Fruit fly (Drosophila melanogaster): Measurements from ENCODE around the gene Stip1.

Stip1 gene

DNA sequence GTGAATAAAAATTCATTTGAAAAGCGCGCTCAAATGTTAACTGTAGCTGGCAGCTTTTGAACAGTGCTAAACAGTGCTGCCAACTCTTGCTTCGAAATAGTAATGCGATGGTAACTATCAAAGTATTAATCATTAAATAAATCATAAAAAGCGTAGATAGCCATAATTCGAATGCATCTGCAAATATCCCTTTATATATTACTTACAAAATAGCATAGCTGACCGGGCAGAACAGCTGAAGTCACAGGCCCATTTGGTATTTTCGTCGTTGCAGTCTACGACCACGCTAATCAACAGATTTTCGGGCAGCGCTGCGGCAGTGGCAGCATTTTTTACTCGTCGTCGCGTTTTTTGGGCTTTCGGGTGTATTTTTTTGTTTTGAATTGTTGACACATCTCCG, 10.7 kb downstream of the Stip1 start, which contains the start of gene Plc21C (continued):
- TF ChIP-seq Hr78 (GFP tag; optimal IDR thresholded peaks at IDR 0.05) (no peak), CG32532 (GFP tag; IDR thresholded peaks at IDR 0.05) (peak; percentile 56; the same call in 1 of the 2 replicates), stc (GFP tag; IDR thresholded peaks at IDR 0.05) (no peak), CG9437 (GFP tag; optimal IDR thresholded peaks at IDR 0.05) (peak; percentile 23), gsb-n (tag; optimal IDR thresholded peaks at IDR 0.05) (peak; percentile 36), Dfd (GFP tag; optimal IDR thresholded peaks at IDR 0.05) (no peak), CG9727 (GFP tag; optimal IDR thresholded peaks at IDR 0.05) (peak; percentile 61), CG7745 (tag; optimal IDR thresholded peaks at IDR 0.05) (no peak), grau (tag; optimal IDR thresholded peaks at IDR 0.05) (peak; percentile 58), tna (GFP tag; IDR thresholded peaks at IDR 0.05; ENCODE audit: partially characterized antibody) (no peak), repo (GFP tag; optimal IDR thresholded peaks at IDR 0.05) (no peak), Dref (GFP tag; IDR thresholded peaks at IDR 0.05) (peak; percentile 41; the same call in 1 of the 2 replicates), unc-4 (GFP tag; IDR thresholded peaks at IDR 0.05; ENCODE audit: partially characterized antibody) (peak; percentile 59; the same call in 1 of the 2 replicates), Dek (tag; optimal IDR thresholded peaks at IDR 0.05) (peak; percentile 42), Xbp1 (GFP tag; optimal IDR thresholded peaks at IDR 0.05) (peak; percentile 65), shn (GFP tag; optimal IDR thresholded peaks at IDR 0.05) (peak; percentile 34), YL-1 (GFP tag; optimal IDR thresholded peaks at IDR 0.05) (peak; percentile 49), CG9609 (GFP tag; optimal IDR thresholded peaks at IDR 0.05) (peak; percentile 28), sob (GFP tag; IDR thresholded peaks at IDR 0.05) (peak; percentile 36; the same call in 1 of the 2 replicates), CG10321 (GFP tag; IDR thresholded peaks at IDR 0.05) (no peak), nmo (GFP tag; optimal IDR thresholded peaks at IDR 0.05) (peak; percentile 77), CG12219 (GFP tag; optimal IDR thresholded peaks at IDR 0.05) (no peak), gce (GFP tag; IDR thresholded peaks at IDR 0.05) (no peak), Sox102F (GFP tag; optimal IDR thresholded peaks at IDR 0.05) (no peak), MBD-R2 (GFP tag; IDR thresholded peaks at IDR 0.05) (peak; percentile 64), CG12391 (tag; optimal IDR thresholded peaks at IDR 0.05) (peak; percentile 65), CG8765 (GFP tag; IDR thresholded peaks at IDR 0.05) (no peak), Ets65A (GFP tag) (peak; percentile 96), vvl (GFP tag; IDR thresholded peaks at IDR 0.05) (peak; percentile 65), CG3847 (GFP tag; IDR thresholded peaks at IDR 0.05) (peak; percentile 85), grn (GFP tag; optimal IDR thresholded peaks at IDR 0.05) (peak; percentile 48), stwl (tag; optimal IDR thresholded peaks at IDR 0.05) (peak; percentile 76), her (GFP tag; optimal IDR thresholded peaks at IDR 0.05) (peak; percentile 93), CG9932 (GFP tag; IDR thresholded peaks at IDR 0.05) (peak; percentile 65), CTCF (GFP tag; optimal IDR thresholded peaks at IDR 0.05) (peak; percentile 52), rib (GFP tag; IDR thresholded peaks at IDR 0.05) (no peak), CG31441 (GFP tag; IDR thresholded peaks at IDR 0.05) (0 out of 2 replicates have a peak, but pooled peaks have one; percentile 46), CG12659 (GFP tag; optimal IDR thresholded peaks at IDR 0.05) (peak; percentile 69), da (GFP tag; optimal IDR thresholded peaks at IDR 0.05) (no peak), Bdp1 (GFP tag; optimal IDR thresholded peaks at IDR 0.05) (peak; percentile 10), Med (GFP tag) (peak; percentile 93), C15 (GFP tag; IDR thresholded peaks at IDR 0.05) (no peak), lbe (GFP tag; optimal IDR thresholded peaks at IDR 0.05) (no peak), lmd (GFP tag; IDR thresholded peaks at IDR 0.05) (no peak), CG6854 (GFP tag; optimal IDR thresholded peaks at IDR 0.05) (peak; percentile 4), knrl (GFP tag; IDR thresholded peaks at IDR 0.05; ENCODE audit: partially characterized antibody) (peak; percentile 57; the same call in 2 of the 3 replicates), CG15269 (tag; optimal IDR thresholded peaks at IDR 0.05) (peak; percentile 35), CG9817 (tag; optimal IDR thresholded peaks at IDR 0.05) (peak; percentile 46), D19A (tag; optimal IDR thresholded peaks at IDR 0.05) (peak; percentile 6), jigr1 (GFP tag; IDR thresholded peaks at IDR 0.05) (no peak), D (optimal IDR thresholded peaks at IDR 0.05) (no peak), D (GFP tag; optimal IDR thresholded peaks at IDR 0.05) (no peak)
